Fruit fly (Drosophila melanogaster): ENCODE results near the gene CG9662.

DNA sequence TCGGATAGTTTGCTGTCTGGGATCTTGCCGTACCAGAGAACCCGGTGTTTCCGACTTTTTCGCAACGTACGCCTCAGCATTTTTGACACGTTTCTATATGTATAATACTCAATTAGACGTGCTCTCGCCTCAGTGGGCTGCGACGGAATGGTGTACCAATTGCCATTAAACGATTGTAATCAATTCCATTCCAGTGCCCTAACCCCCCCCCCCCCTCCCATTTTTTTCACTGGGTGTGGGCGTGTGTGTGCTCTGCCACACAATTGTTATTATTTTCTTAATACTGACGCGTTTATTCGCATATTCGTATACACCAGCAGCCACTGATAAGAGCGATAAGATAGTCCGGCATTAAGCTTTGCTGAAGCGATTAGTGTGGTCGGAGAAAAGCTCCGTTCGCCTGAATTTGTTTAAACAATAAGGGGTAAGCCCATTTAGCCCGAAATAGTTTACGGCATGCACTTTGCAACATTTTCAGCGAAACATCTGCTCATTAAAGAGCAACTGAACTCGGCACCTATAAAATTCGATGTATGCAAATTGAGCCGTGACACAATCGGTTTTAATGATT is 7.4 kb downstream of the CG9662 start:
- no peak for TF ChIP-seq CG5204 (GFP tag; optimal IDR thresholded peaks at IDR 0.05)
- no peak for TF ChIP-seq cnc (optimal IDR thresholded peaks at IDR 0.05)
- no peak for TF ChIP-seq ovo (GFP tag; optimal IDR thresholded peaks at IDR 0.05)
- TF ChIP-seq tj (GFP tag; optimal IDR thresholded peaks at IDR 0.05) = peak; percentile 36
- no peak for TF ChIP-seq CG7045 (GFP tag; optimal IDR thresholded peaks at IDR 0.05)
- peak; percentile 10 for TF ChIP-seq pad (GFP tag; optimal IDR thresholded peaks at IDR 0.05)
- TF ChIP-seq Clk (GFP tag; optimal IDR thresholded peaks at IDR 0.05) = no peak
- peak; percentile 83 for TF ChIP-seq cic (GFP tag; optimal IDR thresholded peaks at IDR 0.05)
- TF ChIP-seq bab1 (GFP tag; optimal IDR thresholded peaks at IDR 0.05) = peak; percentile 5
- no peak for TF ChIP-seq Hr96 (GFP tag; optimal IDR thresholded peaks at IDR 0.05)

Measured in whole organism, adult.